Fruit fly (Drosophila melanogaster) whole organism, embryonic: ENCODE data around the gene PsGEF.

ENCODE experiments used
- Asciz ChIP-seq: fragments of 200-800 bp; sonication (Bioruptor generic); optimal IDR thresholded peaks from 2 replicates; lab custom pipeline; 2017; ENCODE audit warnings: missing biosample characterization, mild to moderate bottlenecking, missing genetic modification characterization, missing genetic modification reagents
- Bdp1 ChIP-seq: fragments of 200-800 bp; sonication (Bioruptor generic); optimal IDR thresholded peaks from 3 replicates; lab custom pipeline; 2016; ENCODE audit warnings: missing biosample characterization, missing genetic modification characterization
- CG10979 ChIP-seq: fragments of 200-800 bp; sonication (Bioruptor generic); optimal IDR thresholded peaks from 2 replicates; lab custom pipeline; 2018; ENCODE audit warnings: missing biosample characterization, mild to moderate bottlenecking, missing genetic modification characterization, moderate library complexity
- CG11504 ChIP-seq: fragments of 200-800 bp; sonication (Bioruptor generic); optimal IDR thresholded peaks from 3 replicates; lab custom pipeline; 2019; ENCODE audit warnings: missing biosample characterization, mild to moderate bottlenecking, missing genetic modification characterization, moderate library complexity
- CG12071 ChIP-seq: fragments of 200-800 bp; sonication (Bioruptor generic); optimal IDR thresholded peaks from 3 replicates; lab custom pipeline; 2018; ENCODE audit warnings: missing biosample characterization, mild to moderate bottlenecking, missing genetic modification characterization
- CG12236 ChIP-seq: fragments of 200-800 bp; sonication (Bioruptor generic); optimal IDR thresholded peaks from 2 replicates; lab custom pipeline; 2016; ENCODE audit warnings: missing biosample characterization, missing genetic modification characterization
- CG12391 ChIP-seq: fragments of 200-800 bp; sonication (Bioruptor generic); optimal IDR thresholded peaks from 3 replicates; lab custom pipeline; 2018; ENCODE audit warnings: missing biosample characterization, mild to moderate bottlenecking, missing genetic modification characterization, moderate library complexity
- CG12769 ChIP-seq: fragments of 200-800 bp; sonication (Bioruptor generic); optimal IDR thresholded peaks from 2 replicates; lab custom pipeline; 2019; ENCODE audit warnings: missing biosample characterization, mild to moderate bottlenecking, missing genetic modification characterization, moderate library complexity
- CG14441 ChIP-seq: fragments of 200-800 bp; sonication (Bioruptor generic); IDR thresholded peaks from 2 replicates; pipeline ENCODE4 v1.3.6; 2022; ENCODE audit warnings: missing biosample characterization, missing genetic modification characterization
- CG17359 ChIP-seq: fragments of 200-800 bp; sonication (Bioruptor generic); optimal IDR thresholded peaks from 3 replicates; lab custom pipeline; 2018; ENCODE audit warnings: missing biosample characterization, mild to moderate bottlenecking, missing genetic modification characterization, moderate library complexity
- CG17361 ChIP-seq: fragments of 200-800 bp; sonication (Bioruptor generic); IDR thresholded peaks from 3 replicates; pipeline ENCODE4 v1.3.6; 2022; ENCODE audit warnings: missing biosample characterization, missing genetic modification characterization
- CG17612 ChIP-seq: fragments of 200-800 bp; sonication (Bioruptor generic); IDR thresholded peaks from 2 replicates; pipeline ENCODE4 v1.3.6; 2022; ENCODE audit warnings: missing biosample characterization, missing genetic modification characterization
- CG18011 ChIP-seq: fragments of 200-800 bp; sonication (Bioruptor generic); optimal IDR thresholded peaks from 2 replicates; lab custom pipeline; 2017; ENCODE audit warnings: missing biosample characterization, missing genetic modification characterization, mild to moderate bottlenecking, moderate library complexity, missing genotype
- CG2116 ChIP-seq: fragments of 200-800 bp; sonication (Bioruptor generic); optimal IDR thresholded peaks from 3 replicates; lab custom pipeline; 2018; ENCODE audit warnings: missing biosample characterization, mild to moderate bottlenecking, missing genetic modification characterization
- CG33213 ChIP-seq: fragments of 200-800 bp; sonication (Bioruptor generic); optimal IDR thresholded peaks from 3 replicates; lab custom pipeline; 2016; ENCODE audit warnings: missing biosample characterization, missing genetic modification characterization
- CG4282 ChIP-seq: fragments of 200-800 bp; sonication (Bioruptor generic); optimal IDR thresholded peaks from 2 replicates; lab custom pipeline; 2016; ENCODE audit warnings: missing biosample characterization, missing genetic modification characterization
- CG4707 ChIP-seq: fragments of 200-800 bp; sonication (Bioruptor generic); optimal IDR thresholded peaks from 2 replicates; lab custom pipeline; 2018; ENCODE audit warnings: missing biosample characterization, mild to moderate bottlenecking, missing genetic modification characterization, moderate library complexity
- CG6654 ChIP-seq: fragments of 200-800 bp; sonication (Bioruptor generic); optimal IDR thresholded peaks from 2 replicates; lab custom pipeline; 2017; ENCODE audit warnings: missing biosample characterization, mild to moderate bottlenecking, missing genetic modification characterization
- CG6765 ChIP-seq: fragments of 200-800 bp; sonication (Bioruptor generic); optimal IDR thresholded peaks from 3 replicates; lab custom pipeline; 2017; ENCODE audit warnings: missing biosample characterization, mild to moderate bottlenecking, missing genetic modification characterization
- CG7271 ChIP-seq: fragments of 200-800 bp; sonication (Bioruptor generic); optimal IDR thresholded peaks from 2 replicates; lab custom pipeline; 2018; ENCODE audit warnings: missing biosample characterization, mild to moderate bottlenecking, missing genetic modification characterization, moderate library complexity
- CG7745 ChIP-seq: fragments of 200-800 bp; sonication (Bioruptor generic); optimal IDR thresholded peaks from 2 replicates; lab custom pipeline; 2018; ENCODE audit warnings: missing biosample characterization, mild to moderate bottlenecking, missing genetic modification characterization, moderate library complexity
- CG9797 ChIP-seq: fragments of 200-800 bp; sonication (Bioruptor generic); optimal IDR thresholded peaks from 3 replicates; lab custom pipeline; 2018; ENCODE audit warnings: missing biosample characterization, mild to moderate bottlenecking, missing genetic modification characterization
- CG9932 ChIP-seq: fragments of 200-800 bp; sonication (Bioruptor generic); IDR thresholded peaks from 2 replicates; pipeline ENCODE4 v1.3.6; 2022; ENCODE audit warnings: missing biosample characterization, missing genetic modification characterization
- Deaf1 ChIP-seq: fragments of 200-800 bp; optimal IDR thresholded peaks from 3 replicates; lab custom pipeline; 2019; ENCODE audit warnings: missing biosample characterization, mild to moderate bottlenecking, missing genetic modification characterization, moderate library complexity
- Fer1 ChIP-seq: fragments of 200-800 bp; sonication (Bioruptor generic); optimal IDR thresholded peaks from 2 replicates; lab custom pipeline; 2017; ENCODE audit warnings: missing biosample characterization, mild to moderate bottlenecking, missing genetic modification characterization
- Jarid2 ChIP-seq: fragments of 200-800 bp; sonication (Bioruptor generic); optimal IDR thresholded peaks from 3 replicates; lab custom pipeline; 2017; ENCODE audit warnings: mild to moderate bottlenecking, missing biosample characterization, missing genetic modification reagents, missing genetic modification characterization
- PHDP ChIP-seq: fragments of 200-800 bp; sonication (Bioruptor generic); optimal IDR thresholded peaks from 3 replicates; lab custom pipeline; 2018; ENCODE audit warnings: missing biosample characterization, mild to moderate bottlenecking, missing genetic modification characterization, moderate library complexity
- Rfx ChIP-seq: fragments of 200-800 bp; sonication (Bioruptor generic); IDR thresholded peaks from 2 replicates; pipeline ENCODE4 v1.3.6; 2022; ENCODE audit warnings: missing biosample characterization, missing genetic modification characterization
- Sin3A ChIP-seq: fragments of >200 bp; optimal IDR thresholded peaks from 2 replicates; lab custom pipeline; 2018
- Sry-δ ChIP-seq: fragments of 200-800 bp; sonication (Bioruptor generic); optimal IDR thresholded peaks from 2 replicates; lab custom pipeline; 2016; ENCODE audit warnings: missing biosample characterization, missing genetic modification characterization
- az2 ChIP-seq: fragments of 200-800 bp; sonication (Bioruptor generic); optimal IDR thresholded peaks from 3 replicates; lab custom pipeline; 2016; ENCODE audit warnings: missing biosample characterization, missing genetic modification characterization
- bigmax ChIP-seq: fragments of 200-800 bp; sonication (Bioruptor generic); optimal IDR thresholded peaks from 2 replicates; lab custom pipeline; 2018; ENCODE audit warnings: missing biosample characterization, mild to moderate bottlenecking, missing genetic modification characterization
- br ChIP-seq: fragments of >200 bp; optimal IDR thresholded peaks from 2 replicates; lab custom pipeline; 2017
- cad ChIP-seq: fragments of >200 bp; optimal IDR thresholded peaks from 2 replicates; lab custom pipeline; 2017; ENCODE audit warnings: missing biosample characterization, missing genetic modification characterization
- cato ChIP-seq: fragments of 200-800 bp; sonication (Bioruptor generic); optimal IDR thresholded peaks from 2 replicates; lab custom pipeline; 2016; ENCODE audit warnings: missing biosample characterization, missing genetic modification characterization, borderline replicate concordance
- chif ChIP-seq, 2 experiments: fragments of 200-800 bp; sonication (Bioruptor generic); optimal IDR thresholded peaks; 3 replicates each; lab custom pipeline; 2016; ENCODE audit warnings: missing biosample characterization in 2 of 2, missing genetic modification characterization in 2 of 2
- croc ChIP-seq: fragments of 200-800 bp; sonication (Bioruptor generic); conservative IDR thresholded peaks from 3 replicates; pipeline ENCODE4 v1.3.6; 2022; ENCODE audit warnings: missing biosample characterization, missing genetic modification characterization
- ems ChIP-seq: fragments of 200-800 bp; sonication (Bioruptor generic); optimal IDR thresholded peaks from 3 replicates; lab custom pipeline; 2016; ENCODE audit warnings: missing biosample characterization, missing genetic modification characterization
- fd64A ChIP-seq: fragments of 200-800 bp; sonication (Bioruptor generic); optimal IDR thresholded peaks from 3 replicates; lab custom pipeline; 2018; ENCODE audit warnings: missing biosample characterization, mild to moderate bottlenecking, missing genetic modification characterization
- gem ChIP-seq: fragments of 200-800 bp; sonication (Bioruptor generic); optimal IDR thresholded peaks from 2 replicates; lab custom pipeline; 2019; ENCODE audit warnings: missing biosample characterization, mild to moderate bottlenecking, missing genetic modification characterization, moderate library complexity
- gt ChIP-seq: fragments of 200-800 bp; sonication (Bioruptor generic); IDR thresholded peaks from 2 replicates; pipeline ENCODE4 v1.3.6; 2022; ENCODE audit warnings: missing biosample characterization, missing genetic modification characterization
- ind ChIP-seq: fragments of 200-800 bp; sonication (Bioruptor generic); optimal IDR thresholded peaks from 3 replicates; lab custom pipeline; 2016; ENCODE audit warnings: missing biosample characterization, missing genetic modification characterization
- jumu ChIP-seq: fragments of 200-800 bp; sonication (Bioruptor generic); optimal IDR thresholded peaks from 3 replicates; lab custom pipeline; 2016; ENCODE audit warnings: missing biosample characterization, missing genetic modification characterization
- lmd ChIP-seq: fragments of 200-800 bp; sonication (Bioruptor generic); IDR thresholded peaks from 2 replicates; pipeline ENCODE4 v1.3.6; 2022; ENCODE audit warnings: missing biosample characterization, missing genetic modification characterization
- oc ChIP-seq: fragments of 200-800 bp; sonication (Bioruptor generic); optimal IDR thresholded peaks from 2 replicates; lab custom pipeline; 2018; ENCODE audit warnings: missing biosample characterization, mild to moderate bottlenecking, missing genetic modification characterization, moderate library complexity
- org-1 ChIP-seq: fragments of 200-800 bp; sonication (Bioruptor generic); optimal IDR thresholded peaks from 2 replicates; lab custom pipeline; 2017; ENCODE audit warnings: missing biosample characterization, missing genetic modification characterization
- slp2 ChIP-seq: fragments of 200-800 bp; sonication (Bioruptor generic); optimal IDR thresholded peaks from 2 replicates; lab custom pipeline; 2016; ENCODE audit warnings: missing biosample characterization, missing genetic modification characterization
- sug ChIP-seq: fragments of 200-800 bp; optimal IDR thresholded peaks from 2 replicates; lab custom pipeline; 2019; ENCODE audit warnings: missing biosample characterization, mild to moderate bottlenecking, missing genetic modification characterization, moderate library complexity
- tgo ChIP-seq: fragments of 200-800 bp; sonication (Bioruptor generic); IDR thresholded peaks from 3 replicates; pipeline ENCODE4 v1.3.6; 2022; ENCODE audit warnings: missing biosample characterization, missing genetic modification characterization
- unpg ChIP-seq: fragments of 200-800 bp; sonication (Bioruptor generic); optimal IDR thresholded peaks from 3 replicates; lab custom pipeline; 2018; ENCODE audit warnings: missing biosample characterization, mild to moderate bottlenecking, missing genetic modification characterization, moderate library complexity
- yki ChIP-seq: fragments of >200 bp; optimal IDR thresholded peaks from 3 replicates; lab custom pipeline; 2018
- zfh1 ChIP-seq: fragments of 200-800 bp; sonication (Bioruptor generic); IDR thresholded peaks from 3 replicates; pipeline ENCODE4 v1.3.6; 2022; ENCODE audit warnings: missing biosample characterization, missing genetic modification characterization
- zfh2 ChIP-seq: fragments of 200-800 bp; sonication (Bioruptor generic); optimal IDR thresholded peaks from 2 replicates; lab custom pipeline; 2016; ENCODE audit warnings: missing biosample characterization, missing genetic modification characterization

Gene PsGEF

dm6 chrX:2318369-2318768, 69.1 kb downstream of the PsGEF start (continued):
- TF ChIP-seq Sin3A (lab: Kevin White, UChicago) (no peak), Bdp1 (GFP tag; lab: Kevin White, UChicago) (no peak), yki (no peak), zfh1 (GFP tag; lab: Robert Waterston, UW) (peak; percentile 91), CG4707 (GFP tag; lab: Kevin White, UChicago) (no peak), CG11504 (tag; lab: Kevin White, UChicago) (peak; percentile 56), CG7271 (no peak), CG12769 (tag; lab: Kevin White, UChicago) (peak; percentile 58), CG17612 (GFP tag; lab: Robert Waterston, UW) (no peak), ems (no peak), cad (GFP tag; lab: Kevin White, UChicago) (no peak), CG14441 (GFP tag; lab: Robert Waterston, UW) (peak; percentile 74), CG2116 (no peak), tgo (peak; percentile 76), CG33213 (GFP tag; lab: Kevin White, UChicago) (no peak), chif (GFP tag; optimal IDR thresholded peaks at IDR 0.05; lab: Kevin White, UChicago) (peak in 1 of 2 experiments; percentile 53), CG9932 (GFP tag; lab: Robert Waterston, UW) (0 out of 2 replicates have a peak, but pooled peaks have one; percentile 8), lmd (GFP tag; lab: Robert Waterston, UW) (peak; percentile 71), CG7745 (tag; lab: Kevin White, UChicago) (no peak), unpg (peak; percentile 40), gt (GFP tag; lab: Robert Waterston, UW) (peak; percentile 64), Deaf1 (tag; lab: Kevin White, UChicago) (peak; percentile 14), br (lab: Kevin White, UChicago) (no peak), CG6654 (GFP tag; lab: Kevin White, UChicago) (no peak), Asciz (GFP tag; lab: Kevin White, UChicago) (peak; percentile 43), zfh2 (GFP tag; lab: Kevin White, UChicago) (no peak), az2 (GFP tag; lab: Kevin White, UChicago) (peak; percentile 40), fd64A (GFP tag; lab: Kevin White, UChicago) (no peak), croc (GFP tag; lab: Robert Waterston, UW) (peak; percentile 81), Rfx (GFP tag; lab: Robert Waterston, UW) (peak; percentile 71), CG10979 (tag; lab: Kevin White, UChicago) (peak; percentile 67), gem (tag; lab: Kevin White, UChicago) (peak; percentile 64)

- TF ChIP-seq CG6765 (GFP tag; lab: Kevin White, UChicago) (no peak), Sry-δ (GFP tag; lab: Kevin White, UChicago) (no peak), sug (peak; percentile 94), CG17361 (GFP tag; lab: Robert Waterston, UW) (no peak), oc (tag; lab: Kevin White, UChicago) (no peak), org-1 (GFP tag; lab: Kevin White, UChicago) (no peak), CG12236 (no peak), cato (GFP tag; lab: Kevin White, UChicago) (no peak), Jarid2 (GFP tag; lab: Kevin White, UChicago) (no peak), jumu (GFP tag; lab: Kevin White, UChicago) (no peak), CG4282 (GFP tag; lab: Kevin White, UChicago) (no peak), slp2 (GFP tag; lab: Kevin White, UChicago) (no peak), Fer1 (GFP tag; lab: Kevin White, UChicago) (peak; percentile 13), CG12071 (GFP tag; lab: Kevin White, UChicago) (peak; percentile 56), bigmax (GFP tag; lab: Kevin White, UChicago) (no peak), CG18011 (GFP tag; lab: Kevin White, UChicago) (no peak), CG12391 (no peak), CG17359 (no peak), PHDP (tag; lab: Kevin White, UChicago) (peak; percentile 33), CG9797 (GFP tag; lab: Kevin White, UChicago) (no peak), ind (GFP tag; lab: Kevin White, UChicago) (no peak)
These were observed 70.1 kb downstream of the PsGEF start for dm6 chrX:2317347-2317832.
